Worm (Caenorhabditis elegans) whole organism, mixed stage, embryonic: Measurements from ENCODE around the gene T07E3.4.

Experiments used
- M03D4.4 ChIP-seq: sonication (generic microtip); optimal IDR thresholded peaks from 2 replicates; lab custom pipeline; 2017; ENCODE audit warnings: mild to moderate bottlenecking, missing genetic modification characterization, missing compliant biosample characterization
- bed-3 ChIP-seq: fragments of 200-800 bp; sonication (Bioruptor generic); optimal IDR thresholded peaks from 3 replicates; lab custom pipeline; 2018; ENCODE audit warnings: mild to moderate bottlenecking, missing genetic modification characterization, moderate library complexity, missing compliant biosample characterization
- ceh-39 ChIP-seq: fragments of 150-350 bp; optimal IDR thresholded peaks from 2 replicates; lab custom pipeline; 2014; ENCODE audit warnings: missing biosample characterization, missing genetic modification characterization
- ceh-43 ChIP-seq: fragments of 200-800 bp; sonication (Bioruptor generic); optimal IDR thresholded peaks from 2 replicates; lab custom pipeline; 2018; ENCODE audit warnings: mild to moderate bottlenecking, missing genetic modification characterization, moderate library complexity, missing compliant biosample characterization
- ceh-83 ChIP-seq: fragments of 200-800 bp; sonication (Bioruptor generic); optimal IDR thresholded peaks from 2 replicates; lab custom pipeline; 2018; ENCODE audit warnings: mild to moderate bottlenecking, missing genetic modification characterization, missing compliant biosample characterization
- ces-1 ChIP-seq: fragments of 150-350 bp; optimal IDR thresholded peaks from 2 replicates; lab custom pipeline; 2014; ENCODE audit warnings: missing biosample characterization, missing genetic modification reagents, missing genetic modification characterization
- cnd-1 ChIP-seq: fragments of 200-800 bp; sonication (Bioruptor generic); optimal IDR thresholded peaks from 2 replicates; lab custom pipeline; 2018; ENCODE audit warnings: mild to moderate bottlenecking, missing genetic modification characterization, missing compliant biosample characterization
- drap-1 ChIP-seq: fragments of 200-800 bp; sonication (Bioruptor generic); optimal IDR thresholded peaks from 3 replicates; lab custom pipeline; 2018; ENCODE audit warnings: mild to moderate bottlenecking, missing genetic modification characterization, missing compliant biosample characterization
- elt-1 ChIP-seq: sonication (generic microtip); optimal IDR thresholded peaks from 2 replicates; lab custom pipeline; 2017; ENCODE audit warnings: missing genetic modification characterization, mild to moderate bottlenecking, missing compliant biosample characterization, antibody characterized with exemption, moderate library complexity, borderline replicate concordance; ENCODE audit not compliant: insufficient read depth
- elt-3 ChIP-seq: fragments of 150-350 bp; optimal IDR thresholded peaks from 2 replicates; lab custom pipeline; 2014; ENCODE audit warnings: missing biosample characterization, missing genetic modification characterization
- flh-1 ChIP-seq: fragments of 200-800 bp; sonication (Bioruptor generic); optimal IDR thresholded peaks from 2 replicates; lab custom pipeline; 2018; ENCODE audit warnings: mild to moderate bottlenecking, missing genetic modification characterization, moderate library complexity, missing compliant biosample characterization
- ham-2 ChIP-seq: fragments of 200-800 bp; sonication (Bioruptor generic); optimal IDR thresholded peaks from 2 replicates; lab custom pipeline; 2018; ENCODE audit warnings: mild to moderate bottlenecking, missing genetic modification characterization, missing compliant biosample characterization
- lin-32 ChIP-seq: fragments of 200-800 bp; sonication (Bioruptor generic); optimal IDR thresholded peaks from 2 replicates; lab custom pipeline; 2018; ENCODE audit warnings: mild to moderate bottlenecking, missing genetic modification characterization, missing compliant biosample characterization
- lsy-2 ChIP-seq: fragments of 150-350 bp; optimal IDR thresholded peaks from 2 replicates; lab custom pipeline; 2014; ENCODE audit warnings: missing biosample characterization, missing genetic modification characterization
- mab-5 ChIP-seq: fragments of 150-350 bp; optimal IDR thresholded peaks from 2 replicates; lab custom pipeline; 2014; ENCODE audit warnings: missing biosample characterization, missing genetic modification characterization
- mep-1 ChIP-seq: fragments of 150-350 bp; optimal IDR thresholded peaks from 2 replicates; lab custom pipeline; 2017; ENCODE audit warnings: missing biosample characterization, missing genetic modification reagents, missing genetic modification characterization, inconsistent platforms
- mls-2 ChIP-seq: sonication (generic microtip); optimal IDR thresholded peaks from 2 replicates; lab custom pipeline; 2016; ENCODE audit warnings: mild to moderate bottlenecking, missing genetic modification characterization, moderate library complexity, missing compliant biosample characterization
- nhr-12 ChIP-seq: fragments of 150-350 bp; optimal IDR thresholded peaks from 2 replicates; lab custom pipeline; 2014; ENCODE audit warnings: missing biosample characterization, missing genetic modification characterization
- nhr-2 ChIP-seq: fragments of 150-350 bp; optimal IDR thresholded peaks from 2 replicates; lab custom pipeline; 2014; ENCODE audit warnings: missing biosample characterization, missing genetic modification characterization
- nhr-237 ChIP-seq: fragments of 150-350 bp; optimal IDR thresholded peaks from 2 replicates; lab custom pipeline; 2014; ENCODE audit warnings: missing biosample characterization, missing genetic modification characterization
- nhr-28 ChIP-seq: fragments of 150-350 bp; optimal IDR thresholded peaks from 2 replicates; lab custom pipeline; 2014; ENCODE audit warnings: missing biosample characterization, missing genetic modification characterization
- nhr-76 ChIP-seq: sonication (generic microtip); optimal IDR thresholded peaks from 2 replicates; lab custom pipeline; 2017; ENCODE audit warnings: missing biosample characterization, missing genetic modification characterization
- pha-4 ChIP-seq: fragments of 150-350 bp; optimal IDR thresholded peaks from 2 replicates; lab custom pipeline; 2018; ENCODE audit warnings: missing biosample characterization, missing genetic modification reagents, missing genetic modification characterization
- sem-2 ChIP-seq: fragments of 200-800 bp; sonication (Bioruptor generic); optimal IDR thresholded peaks from 2 replicates; lab custom pipeline; 2018; ENCODE audit warnings: mild to moderate bottlenecking, missing genetic modification characterization, missing compliant biosample characterization
- snpc-4 ChIP-seq: fragments of 150-350 bp; optimal IDR thresholded peaks from 2 replicates; lab custom pipeline; 2014; ENCODE audit warnings: missing biosample characterization, missing genetic modification characterization
- sptf-1 ChIP-seq: sonication (generic microtip); optimal IDR thresholded peaks from 2 replicates; lab custom pipeline; 2017; ENCODE audit warnings: mild to moderate bottlenecking, missing genetic modification characterization, moderate library complexity, missing compliant biosample characterization
- tbx-8 ChIP-seq: fragments of 200-800 bp; sonication (Bioruptor generic); optimal IDR thresholded peaks from 2 replicates; lab custom pipeline; 2018; ENCODE audit warnings: mild to moderate bottlenecking, missing genetic modification characterization, moderate library complexity, missing compliant biosample characterization
- unc-120 ChIP-seq: sonication (generic microtip); optimal IDR thresholded peaks from 2 replicates; lab custom pipeline; 2017; ENCODE audit warnings: missing genetic modification characterization, missing compliant biosample characterization; ENCODE audit not compliant: poor library complexity, severe bottlenecking
- unc-39 ChIP-seq: fragments of 150-350 bp; optimal IDR thresholded peaks from 2 replicates; lab custom pipeline; 2014; ENCODE audit warnings: missing biosample characterization, missing genetic modification characterization
- unc-62 ChIP-seq: fragments of 150-350 bp; optimal IDR thresholded peaks from 2 replicates; lab custom pipeline; 2014; ENCODE audit warnings: missing biosample characterization, missing genetic modification reagents, missing genetic modification characterization
- zip-8 ChIP-seq: fragments of 150-350 bp; optimal IDR thresholded peaks from 2 replicates; lab custom pipeline; 2014; ENCODE audit warnings: missing biosample characterization, missing genetic modification characterization
- ztf-11 ChIP-seq: fragments of 150-350 bp; optimal IDR thresholded peaks from 2 replicates; lab custom pipeline; 2014; ENCODE audit warnings: missing biosample characterization, missing genetic modification characterization

T07E3.4 gene

DNA sequence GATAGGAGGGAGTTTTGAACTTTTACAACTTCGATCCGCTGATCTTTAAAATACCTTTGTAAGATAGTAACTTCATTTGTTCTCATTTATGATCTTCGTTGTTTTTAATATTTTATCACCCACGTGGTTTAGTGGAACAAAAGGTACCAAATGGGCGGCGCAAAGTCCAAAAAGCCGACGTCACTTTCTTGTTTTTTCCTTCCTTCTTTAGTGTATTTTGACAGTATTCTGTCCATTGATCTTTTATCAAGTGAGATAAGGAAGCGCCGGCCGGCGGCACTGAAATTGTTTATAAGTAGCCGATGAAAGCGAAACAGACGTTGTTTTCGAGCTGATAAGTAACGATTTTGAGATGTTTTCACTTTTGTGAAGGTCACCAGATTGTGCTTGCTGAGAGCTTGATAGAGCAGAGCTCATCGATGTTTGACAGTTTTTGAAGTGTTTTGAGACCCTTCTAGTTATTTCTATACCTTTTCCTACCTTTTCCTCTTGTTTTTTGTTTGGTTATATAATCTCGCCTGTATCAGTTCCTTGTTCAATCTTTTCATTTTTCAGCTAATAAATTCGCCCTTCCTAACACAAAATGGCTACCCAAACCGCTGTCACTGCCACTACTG lies 25.2 kb upstream of the T07E3.4 start, which contains the start of gene K04C2.3:
Gene K04C2.3 (plus strand): TSS at position 556 of the 617 bp plus-strand sequence.
- TF ChIP-seq zip-8 (tag; lab: Kevin White, UChicago): no peak
- TF ChIP-seq unc-62 (GFP tag; lab: Kevin White, UChicago): no peak
- TF ChIP-seq lin-32 (GFP tag; lab: Kevin White, UChicago): no peak
- TF ChIP-seq nhr-76 (tag; lab: Kevin White, UChicago): no peak
- no peak for TF ChIP-seq mab-5 (tag; lab: Kevin White, UChicago)
- TF ChIP-seq bed-3: no peak
- no peak for TF ChIP-seq ces-1 (GFP tag; lab: Kevin White, UChicago)
- no peak for TF ChIP-seq lsy-2 (tag; lab: Kevin White, UChicago)
- TF ChIP-seq ztf-11: no peak
- no peak for TF ChIP-seq drap-1
- no peak for TF ChIP-seq M03D4.4 (tag; lab: Kevin White, UChicago)

DNA sequence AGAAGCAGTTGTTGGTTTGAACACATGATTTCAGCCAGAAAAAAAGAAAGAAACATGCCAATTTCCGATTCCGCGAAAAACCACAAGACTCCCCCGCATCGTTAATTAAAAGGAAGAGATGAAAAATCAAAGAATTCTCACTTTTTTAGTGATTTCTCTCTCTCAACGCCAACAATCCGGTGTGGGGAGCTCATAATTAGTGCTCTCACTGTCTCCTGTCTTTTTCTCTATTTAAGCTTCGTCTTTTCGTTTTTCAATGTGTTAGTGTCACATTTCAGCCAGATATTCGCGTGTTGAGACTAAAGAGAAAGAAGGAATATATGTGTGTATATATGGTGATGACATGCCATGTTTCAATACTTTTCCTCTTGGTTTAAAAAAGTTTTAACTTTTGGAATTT lies 24.1 kb upstream of the T07E3.4 start:
- TF ChIP-seq snpc-4 (no peak), mab-5 (tag; lab: Kevin White, UChicago) (no peak), nhr-76 (tag; lab: Kevin White, UChicago) (no peak), nhr-28 (tag; lab: Kevin White, UChicago) (no peak), lin-32 (GFP tag; lab: Kevin White, UChicago) (no peak), ces-1 (GFP tag; lab: Kevin White, UChicago) (no peak), ham-2 (GFP tag; lab: Kevin White, UChicago) (no peak), nhr-2 (tag; lab: Kevin White, UChicago) (no peak), M03D4.4 (tag; lab: Kevin White, UChicago) (no peak)

DNA sequence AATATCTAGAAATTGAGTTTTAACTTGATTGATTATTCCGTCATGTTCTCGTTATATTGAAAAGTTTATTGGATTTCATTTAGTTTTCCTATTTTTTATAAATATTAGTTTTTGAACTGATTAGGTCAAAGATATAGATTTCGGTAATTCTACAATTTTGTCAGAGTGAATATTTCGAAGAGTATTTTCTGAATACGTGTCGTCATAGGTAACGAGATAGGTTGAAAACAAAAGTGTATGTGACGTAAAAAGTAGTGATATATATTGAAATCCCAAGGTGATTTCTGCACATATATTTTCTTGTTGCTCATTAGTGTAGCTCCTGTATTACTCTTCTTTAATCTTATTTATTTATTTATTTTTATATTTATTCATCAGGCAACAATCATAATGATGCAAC lies 17.0 kb upstream of the T07E3.4 start, which contains the start of gene K04C2.7:
Gene K04C2.7 (plus strand): TSS at position 301 of the 400 bp plus-strand sequence.
- TF ChIP-seq ceh-39 (no peak), unc-120 (tag; lab: Kevin White, UChicago) (no peak), snpc-4 (no peak), ceh-43 (GFP tag; lab: Kevin White, UChicago) (no peak), ces-1 (GFP tag; lab: Kevin White, UChicago) (no peak), elt-3 (tag; lab: Kevin White, UChicago) (no peak), sptf-1 (tag; lab: Kevin White, UChicago) (no peak), nhr-76 (tag; lab: Kevin White, UChicago) (no peak), ceh-83 (no peak), unc-62 (GFP tag; lab: Kevin White, UChicago) (no peak), cnd-1 (tag; lab: Kevin White, UChicago) (no peak), flh-1 (GFP tag; lab: Kevin White, UChicago) (no peak), lin-32 (GFP tag; lab: Kevin White, UChicago) (no peak)

DNA sequence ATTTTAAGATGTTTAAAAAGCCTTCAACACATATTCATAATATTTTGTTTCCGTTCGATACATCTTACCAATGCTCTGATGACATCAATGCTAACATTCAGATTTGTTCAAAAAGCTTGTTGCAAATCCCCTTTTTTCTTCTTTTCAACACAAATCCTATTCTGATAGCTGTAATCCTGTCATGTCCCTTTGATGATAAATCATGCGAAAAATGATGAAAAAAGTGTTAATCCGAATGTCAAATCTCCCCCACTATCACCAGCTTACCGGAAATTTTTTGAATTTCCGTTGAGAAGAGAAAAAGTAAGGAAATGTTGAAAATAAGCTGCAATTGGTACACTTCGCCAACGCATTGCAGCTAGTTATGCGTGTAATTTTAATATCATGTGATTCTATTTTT lies 16.1 kb upstream of the T07E3.4 start:
- TF ChIP-seq tbx-8 (GFP tag; lab: Kevin White, UChicago): no peak
- no peak for TF ChIP-seq nhr-237 (tag; lab: Kevin White, UChicago)
- TF ChIP-seq cnd-1 (tag; lab: Kevin White, UChicago): no peak
- TF ChIP-seq sptf-1 (tag; lab: Kevin White, UChicago): no peak
- no peak for TF ChIP-seq M03D4.4 (tag; lab: Kevin White, UChicago)
- no peak for TF ChIP-seq snpc-4
- no peak for TF ChIP-seq ces-1 (GFP tag; lab: Kevin White, UChicago)
- no peak for TF ChIP-seq mep-1
- no peak for TF ChIP-seq ceh-83
- no peak for TF ChIP-seq unc-62 (GFP tag; lab: Kevin White, UChicago)
- TF ChIP-seq pha-4: no peak
- no peak for TF ChIP-seq sem-2
- TF ChIP-seq ham-2 (GFP tag; lab: Kevin White, UChicago): no peak
- no peak for TF ChIP-seq nhr-2 (tag; lab: Kevin White, UChicago)
- TF ChIP-seq unc-120 (tag; lab: Kevin White, UChicago): no peak
- TF ChIP-seq mls-2: no peak
- TF ChIP-seq bed-3: no peak

DNA sequence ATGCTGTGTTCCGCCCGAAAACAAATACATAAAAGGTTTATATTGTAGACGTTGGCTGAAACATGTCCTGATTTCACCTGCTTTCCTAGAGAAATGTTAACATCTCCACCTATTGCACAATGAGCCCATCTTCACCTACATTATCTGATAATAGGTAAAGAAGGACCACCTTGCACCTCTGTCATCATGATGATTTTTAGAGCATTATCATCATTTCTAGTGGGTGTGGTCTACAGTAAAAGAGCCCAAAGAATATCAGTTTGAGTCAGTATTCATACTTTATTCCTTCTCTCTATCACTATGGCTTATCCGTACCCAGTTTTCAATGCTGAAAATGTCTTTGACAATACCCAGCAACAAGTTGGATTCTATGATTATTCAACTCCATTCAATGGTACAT lies 13.6 kb upstream of the T07E3.4 start, which contains the start of gene med-2:
Gene med-2 (plus strand): TSS at position 301 of the 400 bp plus-strand sequence.
- TF ChIP-seq mls-2 (no peak), sptf-1 (tag; lab: Kevin White, UChicago) (no peak), mep-1 (no peak), nhr-28 (tag; lab: Kevin White, UChicago) (no peak), nhr-12 (tag; lab: Kevin White, UChicago) (no peak), cnd-1 (tag; lab: Kevin White, UChicago) (no peak), unc-39 (tag; lab: Kevin White, UChicago) (no peak), lin-32 (GFP tag; lab: Kevin White, UChicago) (no peak), tbx-8 (GFP tag; lab: Kevin White, UChicago) (no peak), lsy-2 (tag; lab: Kevin White, UChicago) (no peak), nhr-76 (tag; lab: Kevin White, UChicago) (no peak), ceh-39 (no peak), ceh-43 (GFP tag; lab: Kevin White, UChicago) (no peak), elt-1 (tag; lab: Kevin White, UChicago) (no peak), bed-3 (no peak), flh-1 (GFP tag; lab: Kevin White, UChicago) (no peak), ham-2 (GFP tag; lab: Kevin White, UChicago) (no peak), ceh-83 (no peak), zip-8 (tag; lab: Kevin White, UChicago) (no peak)
